Fruit fly (Drosophila melanogaster): ENCODE measurements around the gene Ir67a.

dm6 chr3L:9525444-9525843 is 18.4 kb downstream of the Ir67a start, which contains the start of gene CG33700:
- TF ChIP-seq EcR (GFP tag; optimal IDR thresholded peaks at IDR 0.05) (no peak), CG34367 (tag; optimal IDR thresholded peaks at IDR 0.05) (no peak)

All from whole organism, pupa.